Worm (Caenorhabditis elegans): ENCODE measurements around the gene C15H9.3.

DNA sequence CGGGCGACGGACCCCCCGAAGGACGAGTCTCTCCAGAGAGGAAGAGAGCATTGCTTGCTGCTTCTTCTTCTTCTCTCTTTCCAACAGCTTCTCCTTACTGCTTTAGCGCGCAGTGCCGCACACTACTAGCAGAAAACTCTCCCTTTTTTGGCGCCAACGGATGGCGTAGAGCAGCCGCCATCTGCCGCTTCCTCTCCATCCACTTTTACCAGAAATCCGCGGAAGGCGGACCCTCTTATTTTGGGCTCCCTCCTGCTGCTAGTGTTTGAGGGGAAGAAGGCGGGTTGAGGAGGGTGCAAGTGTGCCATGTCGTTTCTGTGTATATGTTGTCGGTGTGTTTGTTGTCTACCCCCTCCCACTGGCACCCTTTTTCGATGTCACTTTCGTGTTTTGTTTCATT is 18.8 kb downstream of the C15H9.3 start:
- TF ChIP-seq unc-86 (tag; optimal IDR thresholded peaks at IDR 0.05) (no peak), ztf-11 (tag; optimal IDR thresholded peaks at IDR 0.05) (no peak), nhr-76 (tag; optimal IDR thresholded peaks at IDR 0.05) (no peak), efl-3 (GFP tag; optimal IDR thresholded peaks at IDR 0.05) (no peak), jun-1 (tag; optimal IDR thresholded peaks at IDR 0.05) (no peak), lin-13 (GFP tag; optimal IDR thresholded peaks at IDR 0.05) (no peak), snpc-4 (tag; optimal IDR thresholded peaks at IDR 0.05) (no peak), aly-2 (tag; optimal IDR thresholded peaks at IDR 0.05) (no peak), nhr-85 (tag) (no peak), alr-1 (tag; optimal IDR thresholded peaks at IDR 0.05; ENCODE audit: borderline replicate concordance) (no peak)
